Worm (Caenorhabditis elegans) whole organism, L4 larva: ENCODE results near the gene Y51H7C.1.

Experiments used
- aly-2 ChIP-seq: sonication (generic microtip); optimal IDR thresholded peaks from 2 replicates; lab custom pipeline; 2018; ENCODE audit warnings: missing biosample characterization, missing genetic modification characterization
- cey-2 ChIP-seq: sonication (generic microtip); optimal IDR thresholded peaks from 3 replicates; lab custom pipeline; 2017; ENCODE audit warnings: missing genetic modification characterization, mild to moderate bottlenecking, missing compliant biosample characterization, antibody characterized with exemption, borderline replicate concordance; ENCODE audit not compliant: insufficient read depth
- daf-12 ChIP-seq: fragments of 150-350 bp; optimal IDR thresholded peaks from 2 replicates; lab custom pipeline; 2014; ENCODE audit warnings: missing biosample characterization, missing genetic modification reagents, missing genetic modification characterization
- dmd-6 ChIP-seq: fragments of 200-800 bp; sonication (Bioruptor generic); IDR thresholded peaks from 2 replicates; pipeline ENCODE4 v1.3.6; 2022; ENCODE audit warnings: missing genetic modification reagents, missing genetic modification characterization, missing compliant biosample characterization
- dpl-1 ChIP-seq: fragments of 150-350 bp; optimal IDR thresholded peaks from 2 replicates; lab custom pipeline; 2014; ENCODE audit warnings: missing biosample characterization, missing genetic modification reagents, missing genetic modification characterization
- fkh-10 ChIP-seq: fragments of 150-350 bp; optimal IDR thresholded peaks from 2 replicates; lab custom pipeline; 2014; ENCODE audit warnings: missing biosample characterization, missing genetic modification reagents, missing genetic modification characterization
- lin-15B ChIP-seq: fragments of 150-350 bp; sonication (generic microtip); optimal IDR thresholded peaks from 3 replicates; lab custom pipeline; 2014; ENCODE audit warnings: missing biosample characterization, missing genetic modification characterization
- lin-39 ChIP-seq: fragments of 150-350 bp; optimal IDR thresholded peaks from 2 replicates; lab custom pipeline; 2014; ENCODE audit warnings: missing biosample characterization, missing genetic modification reagents, missing genetic modification characterization
- mdl-1 ChIP-seq, 2 experiments: fragments of 150-350 bp in 1 of 2; sonication (generic microtip) in 1 of 2; optimal IDR thresholded peaks; 2 replicates each; lab custom pipeline; 2014 to 2017; ENCODE audit warnings: missing biosample characterization in 2 of 2, missing genetic modification characterization in 2 of 2
- nhr-10 ChIP-seq: fragments of 150-350 bp; optimal IDR thresholded peaks from 2 replicates; lab custom pipeline; 2014; ENCODE audit warnings: missing biosample characterization, missing genetic modification characterization
- nhr-111 ChIP-seq: fragments of 200-800 bp; sonication (Bioruptor generic); optimal IDR thresholded peaks from 2 replicates; lab custom pipeline; 2018; ENCODE audit warnings: mild to moderate bottlenecking, missing genetic modification characterization, missing compliant biosample characterization
- nhr-6 ChIP-seq: fragments of 150-350 bp; optimal IDR thresholded peaks from 2 replicates; lab custom pipeline; 2014; ENCODE audit warnings: missing biosample characterization, missing genetic modification characterization
- vab-7 ChIP-seq: fragments of 200-800 bp; sonication (Bioruptor generic); IDR thresholded peaks from 2 replicates; pipeline ENCODE4 v1.3.6; 2022; ENCODE audit warnings: missing genetic modification reagents, missing genetic modification characterization, missing compliant biosample characterization

DNA sequence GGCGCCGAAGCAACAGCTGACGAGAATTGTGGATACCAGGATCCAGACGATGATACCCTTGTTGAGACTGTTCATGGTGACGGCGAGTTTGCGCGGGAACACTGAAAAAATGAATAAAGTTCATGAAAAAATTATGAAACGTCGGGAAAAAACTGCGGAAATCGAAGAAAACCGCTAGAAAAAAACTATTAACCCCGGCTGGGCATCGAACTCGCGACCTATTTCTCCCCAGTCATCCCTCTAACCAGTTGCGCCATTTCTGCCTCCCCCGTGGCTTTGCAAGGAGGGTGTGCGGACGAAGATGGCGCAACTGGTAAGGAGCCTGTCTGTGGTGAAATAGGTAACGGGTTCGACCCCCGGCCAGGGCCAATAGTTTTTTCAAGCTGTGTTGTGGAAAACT, 6.0 kb downstream of the Y51H7C.1 start, which contains the start of gene H17B01.5:
- no peak for TF ChIP-seq daf-12
- no peak for TF ChIP-seq lin-15B (tag; lab: Kevin White, UChicago)
- no peak for TF ChIP-seq aly-2 (tag; lab: Kevin White, UChicago)
- no peak for TF ChIP-seq lin-39 (tag; lab: Kevin White, UChicago)
- TF ChIP-seq cey-2 (tag; lab: Kevin White, UChicago): no peak
- no peak for TF ChIP-seq nhr-6 (tag; lab: Kevin White, UChicago)
- TF ChIP-seq vab-7 (GFP tag; lab: Robert Waterston, UW): no peak
- no peak for TF ChIP-seq dmd-6 (GFP tag; lab: Robert Waterston, UW)
- TF ChIP-seq mdl-1 (tag; optimal IDR thresholded peaks at IDR 0.05; lab: Kevin White, UChicago): no peak
- no peak for TF ChIP-seq dpl-1 (GFP tag; lab: Kevin White, UChicago)
- no peak for TF ChIP-seq nhr-10 (tag; lab: Kevin White, UChicago)
- no peak for TF ChIP-seq nhr-111 (GFP tag; lab: Kevin White, UChicago)
- TF ChIP-seq fkh-10 (GFP tag; lab: Kevin White, UChicago): no peak
